Fruit fly (Drosophila melanogaster) whole organism, embryonic: Measurements from ENCODE around the gene CG13996.

Experiments used
- Ada2b ChIP-seq: fragments of 200-800 bp; sonication (Bioruptor generic); IDR thresholded peaks from 2 replicates; pipeline ENCODE4 v1.3.6; 2022; ENCODE audit warnings: missing biosample characterization, missing genetic modification characterization
- Nf-YC ChIP-seq: fragments of 200-800 bp; optimal IDR thresholded peaks from 3 replicates; lab custom pipeline; 2019; ENCODE audit warnings: missing biosample characterization, mild to moderate bottlenecking, missing genetic modification characterization, moderate library complexity
- hkb ChIP-seq, 2 experiments: fragments of 200-800 bp in 1 of 2; fragments of >200 bp in 1 of 2; sonication (Bioruptor generic) in 1 of 2; IDR thresholded peaks in 1 of 2; optimal IDR thresholded peaks in 1 of 2; 2 replicates each; pipeline versions ENCODE4 v1.3.6 to Lab custom; 2017 to 2022; ENCODE audit warnings: missing biosample characterization in 1 of 2, missing genetic modification characterization in 1 of 2
- kni ChIP-seq: fragments of 200-800 bp; sonication (Bioruptor generic); optimal IDR thresholded peaks from 3 replicates; lab custom pipeline; 2017; ENCODE audit warnings: mild to moderate bottlenecking, missing biosample characterization, missing genetic modification reagents, missing genetic modification characterization
- wek ChIP-seq: fragments of 200-800 bp; sonication (Bioruptor generic); optimal IDR thresholded peaks from 3 replicates; lab custom pipeline; 2018; ENCODE audit warnings: missing biosample characterization, mild to moderate bottlenecking, missing genetic modification characterization, moderate library complexity

dm6 chr2L:6034344-6034743 lies 13.7 kb downstream of the CG13996 start, which contains the start of gene CG9109:
- TF ChIP-seq wek (no peak), Ada2b (GFP tag; lab: Robert Waterston, UW) (no peak), Nf-YC (tag; lab: Kevin White, UChicago) (no peak), kni (GFP tag; lab: Kevin White, UChicago) (no peak), hkb (optimal IDR thresholded peaks at IDR 0.05; lab: Kevin White, UChicago) (no peak), hkb (GFP tag; IDR thresholded peaks at IDR 0.05; lab: Robert Waterston, UW) (no peak)
